Fruit fly (Drosophila melanogaster) whole organism, embryonic: ENCODE data around the gene Ilp5.

Experiments
- Asciz ChIP-seq: fragments of 200-800 bp; sonication (Bioruptor generic); optimal IDR thresholded peaks from 2 replicates; lab custom pipeline; 2017; ENCODE audit warnings: missing biosample characterization, mild to moderate bottlenecking, missing genetic modification characterization, missing genetic modification reagents
- Atf3 ChIP-seq: fragments of 200-800 bp; sonication (Bioruptor generic); optimal IDR thresholded peaks from 3 replicates; lab custom pipeline; 2016; ENCODE audit warnings: missing biosample characterization, missing genetic modification characterization
- CG10147 ChIP-seq: fragments of 200-800 bp; sonication (Bioruptor generic); optimal IDR thresholded peaks from 2 replicates; lab custom pipeline; 2019; ENCODE audit warnings: missing biosample characterization, mild to moderate bottlenecking, missing genetic modification characterization, moderate library complexity
- CG10209 ChIP-seq: fragments of 200-800 bp; sonication (Bioruptor generic); optimal IDR thresholded peaks from 3 replicates; lab custom pipeline; 2017; ENCODE audit warnings: missing biosample characterization, mild to moderate bottlenecking, missing genetic modification characterization, missing genetic modification reagents
- CG10274 ChIP-seq: fragments of 200-800 bp; sonication (Bioruptor generic); optimal IDR thresholded peaks from 3 replicates; lab custom pipeline; 2017; ENCODE audit warnings: missing biosample characterization, mild to moderate bottlenecking, missing genetic modification characterization
- CG10431 ChIP-seq: fragments of 200-800 bp; sonication (Bioruptor generic); optimal IDR thresholded peaks from 3 replicates; lab custom pipeline; 2018; ENCODE audit warnings: missing biosample characterization, mild to moderate bottlenecking, missing genetic modification characterization
- CG12769 ChIP-seq: fragments of 200-800 bp; sonication (Bioruptor generic); optimal IDR thresholded peaks from 2 replicates; lab custom pipeline; 2019; ENCODE audit warnings: missing biosample characterization, mild to moderate bottlenecking, missing genetic modification characterization, moderate library complexity
- CG17361 ChIP-seq: fragments of 200-800 bp; sonication (Bioruptor generic); IDR thresholded peaks from 3 replicates; pipeline ENCODE4 v1.3.6; 2022; ENCODE audit warnings: missing biosample characterization, missing genetic modification characterization
- CG18619 ChIP-seq: fragments of 200-800 bp; sonication (Bioruptor generic); optimal IDR thresholded peaks from 3 replicates; lab custom pipeline; 2017; ENCODE audit warnings: missing biosample characterization, mild to moderate bottlenecking, missing genetic modification characterization
- CG3163 ChIP-seq: fragments of 200-800 bp; sonication (Bioruptor generic); optimal IDR thresholded peaks from 3 replicates; lab custom pipeline; 2016; ENCODE audit warnings: missing biosample characterization, missing genetic modification characterization
- CG32532 ChIP-seq: fragments of 200-800 bp; sonication (Bioruptor generic); IDR thresholded peaks from 2 replicates; pipeline ENCODE4 v1.3.6; 2022; ENCODE audit warnings: missing biosample characterization, missing genetic modification characterization
- CG4707 ChIP-seq: fragments of 200-800 bp; sonication (Bioruptor generic); optimal IDR thresholded peaks from 2 replicates; lab custom pipeline; 2018; ENCODE audit warnings: missing biosample characterization, mild to moderate bottlenecking, missing genetic modification characterization, moderate library complexity
- CG6654 ChIP-seq: fragments of 200-800 bp; sonication (Bioruptor generic); optimal IDR thresholded peaks from 2 replicates; lab custom pipeline; 2017; ENCODE audit warnings: missing biosample characterization, mild to moderate bottlenecking, missing genetic modification characterization
- CG6813 ChIP-seq: fragments of 200-800 bp; sonication (Bioruptor generic); optimal IDR thresholded peaks from 2 replicates; lab custom pipeline; 2017; ENCODE audit warnings: missing biosample characterization, missing genetic modification characterization, mild to moderate bottlenecking, moderate library complexity, missing genetic modification reagents
- CG7556 ChIP-seq: fragments of 200-800 bp; sonication (Bioruptor generic); optimal IDR thresholded peaks from 2 replicates; lab custom pipeline; 2017; ENCODE audit warnings: missing biosample characterization, mild to moderate bottlenecking, missing genetic modification characterization
- CG8765 ChIP-seq: fragments of 200-800 bp; sonication (Bioruptor generic); IDR thresholded peaks from 2 replicates; pipeline ENCODE4 v1.3.6; 2022; ENCODE audit warnings: missing biosample characterization, missing genetic modification characterization
- Doc2 ChIP-seq: fragments of 200-800 bp; sonication (Bioruptor generic); IDR thresholded peaks from 2 replicates; pipeline ENCODE4 v1.3.6; 2022; ENCODE audit warnings: missing biosample characterization, missing genetic modification characterization
- Dref ChIP-seq: fragments of 200-800 bp; sonication (Bioruptor generic); IDR thresholded peaks from 2 replicates; pipeline ENCODE4 v1.3.6; 2022; ENCODE audit warnings: missing biosample characterization, missing genetic modification characterization
- Elba2 ChIP-seq: fragments of 200-800 bp; sonication (Bioruptor generic); optimal IDR thresholded peaks from 3 replicates; lab custom pipeline; 2016; ENCODE audit warnings: missing biosample characterization, missing genetic modification characterization
- Gsc ChIP-seq: fragments of 200-800 bp; sonication (Bioruptor generic); IDR thresholded peaks from 2 replicates; pipeline ENCODE4 v1.3.6; 2022; ENCODE audit warnings: missing biosample characterization, missing genetic modification characterization
- HLH3B ChIP-seq: fragments of 200-800 bp; sonication (Bioruptor generic); IDR thresholded peaks from 2 replicates; pipeline ENCODE4 v1.3.6; 2022; ENCODE audit warnings: missing biosample characterization, missing genetic modification characterization
- HLH4C ChIP-seq: fragments of 200-800 bp; sonication (Bioruptor generic); IDR thresholded peaks from 3 replicates; pipeline ENCODE4 v1.3.6; 2022; ENCODE audit warnings: missing biosample characterization, missing genetic modification characterization; ENCODE audit not compliant: partially characterized antibody
- Med ChIP-seq: fragments of 200-800 bp; sonication (Bioruptor generic); peaks from one replicate; lab custom pipeline; 2016; ENCODE audit warnings: missing biosample characterization, missing genetic modification characterization, mild to moderate bottlenecking, inconsistent platforms, moderate library complexity
- NFAT ChIP-seq: fragments of 200-800 bp; sonication (Bioruptor generic); IDR thresholded peaks from 2 replicates; pipeline ENCODE4 v1.3.6; 2022; ENCODE audit warnings: missing biosample characterization, missing genetic modification characterization
- Sox100B ChIP-seq: fragments of 200-800 bp; sonication (Bioruptor generic); optimal IDR thresholded peaks from 3 replicates; lab custom pipeline; 2018; ENCODE audit warnings: missing biosample characterization, mild to moderate bottlenecking, missing genetic modification characterization
- Trl ChIP-seq, 3 experiments: fragments of >200 bp in 2 of 3; fragments of 200-800 bp in 1 of 3; sonication (Bioruptor generic) in 1 of 3; optimal IDR thresholded peaks; 2 replicates in 1 of 3; 3 replicates in 2 of 3; lab custom pipeline; 2016 to 2017; ENCODE audit warnings: missing biosample characterization in 1 of 3, missing genetic modification characterization in 1 of 3
- Xbp1 ChIP-seq: fragments of 200-800 bp; sonication (Bioruptor generic); optimal IDR thresholded peaks from 3 replicates; lab custom pipeline; 2016; ENCODE audit warnings: missing biosample characterization, mild to moderate bottlenecking, missing genetic modification characterization
- YL-1 ChIP-seq: fragments of 200-800 bp; sonication (Bioruptor generic); optimal IDR thresholded peaks from 3 replicates; lab custom pipeline; 2017; ENCODE audit warnings: missing biosample characterization, mild to moderate bottlenecking, missing genetic modification characterization
- aop ChIP-seq: fragments of 200-800 bp; sonication (Bioruptor generic); IDR thresholded peaks from 2 replicates; pipeline ENCODE4 v1.3.6; 2022; ENCODE audit warnings: missing biosample characterization, missing genetic modification characterization
- cg ChIP-seq: fragments of 200-800 bp; sonication (Bioruptor generic); optimal IDR thresholded peaks from 3 replicates; lab custom pipeline; 2019; ENCODE audit warnings: missing biosample characterization, mild to moderate bottlenecking, missing genetic modification characterization, moderate library complexity
- fd96Cb ChIP-seq: fragments of 200-800 bp; sonication (Bioruptor generic); optimal IDR thresholded peaks from 2 replicates; lab custom pipeline; 2018; ENCODE audit warnings: missing biosample characterization, mild to moderate bottlenecking, missing genetic modification characterization, moderate library complexity
- fru ChIP-seq: fragments of >200 bp; optimal IDR thresholded peaks from 2 replicates; lab custom pipeline; 2017
- gro ChIP-seq: fragments of 200-800 bp; sonication (Bioruptor generic); optimal IDR thresholded peaks from 2 replicates; lab custom pipeline; 2016; ENCODE audit warnings: missing biosample characterization, missing genetic modification characterization
- hb ChIP-seq: fragments of 200-800 bp; sonication (Bioruptor generic); IDR thresholded peaks from 3 replicates; pipeline ENCODE4 v1.3.6; 2022; ENCODE audit warnings: missing biosample characterization, missing genetic modification characterization; ENCODE audit not compliant: partially characterized antibody
- kni ChIP-seq: fragments of 200-800 bp; sonication (Bioruptor generic); optimal IDR thresholded peaks from 3 replicates; lab custom pipeline; 2017; ENCODE audit warnings: mild to moderate bottlenecking, missing biosample characterization, missing genetic modification reagents, missing genetic modification characterization
- lab ChIP-seq: fragments of 200-800 bp; sonication (Bioruptor generic); optimal IDR thresholded peaks from 3 replicates; lab custom pipeline; 2017; ENCODE audit warnings: missing biosample characterization, missing genetic modification characterization, mild to moderate bottlenecking, moderate library complexity, missing genetic modification reagents
- org-1 ChIP-seq: fragments of 200-800 bp; sonication (Bioruptor generic); optimal IDR thresholded peaks from 2 replicates; lab custom pipeline; 2017; ENCODE audit warnings: missing biosample characterization, missing genetic modification characterization
- p53 ChIP-seq: fragments of 200-800 bp; sonication (Bioruptor generic); optimal IDR thresholded peaks from 2 replicates; lab custom pipeline; 2016; ENCODE audit warnings: missing biosample characterization, missing genetic modification characterization
- pros ChIP-seq: fragments of 200-800 bp; sonication (Bioruptor generic); optimal IDR thresholded peaks from 3 replicates; lab custom pipeline; 2019; ENCODE audit warnings: missing biosample characterization, mild to moderate bottlenecking, missing genetic modification characterization, moderate library complexity
- psq ChIP-seq: fragments of 200-800 bp; sonication (Bioruptor generic); optimal IDR thresholded peaks from 2 replicates; lab custom pipeline; 2017; ENCODE audit warnings: missing biosample characterization, missing genetic modification characterization
- pum ChIP-seq: fragments of 200-800 bp; sonication (Bioruptor generic); optimal IDR thresholded peaks from 2 replicates; lab custom pipeline; 2016; ENCODE audit warnings: missing biosample characterization, missing genetic modification characterization
- ranshi ChIP-seq: fragments of 200-800 bp; sonication (Bioruptor generic); IDR thresholded peaks from 2 replicates; pipeline ENCODE4 v1.3.6; 2022; ENCODE audit warnings: missing biosample characterization, missing genetic modification characterization
- sens ChIP-seq: fragments of 200-800 bp; sonication (Bioruptor generic); peaks from one replicate; lab custom pipeline; 2016; ENCODE audit warnings: missing biosample characterization, missing genetic modification characterization
- sens-2 ChIP-seq: fragments of 200-800 bp; sonication (Bioruptor generic); IDR thresholded peaks from 2 replicates; pipeline ENCODE4 v1.3.6; 2022; ENCODE audit warnings: missing biosample characterization, missing genetic modification characterization
- sug ChIP-seq: fragments of 200-800 bp; optimal IDR thresholded peaks from 2 replicates; lab custom pipeline; 2019; ENCODE audit warnings: missing biosample characterization, mild to moderate bottlenecking, missing genetic modification characterization, moderate library complexity
- toy ChIP-seq: fragments of 200-800 bp; sonication (Bioruptor generic); IDR thresholded peaks from 2 replicates; pipeline ENCODE4 v1.3.6; 2022; ENCODE audit warnings: missing biosample characterization, missing genetic modification characterization
- twi ChIP-seq: fragments of 200-800 bp; optimal IDR thresholded peaks from 2 replicates; lab custom pipeline; 2019; ENCODE audit warnings: missing biosample characterization, mild to moderate bottlenecking, missing genetic modification characterization, moderate library complexity
- tx ChIP-seq: fragments of 200-800 bp; sonication (Bioruptor generic); optimal IDR thresholded peaks from 2 replicates; lab custom pipeline; 2016; ENCODE audit warnings: missing biosample characterization, missing genetic modification characterization
- unc-4 ChIP-seq: fragments of 200-800 bp; sonication (Bioruptor generic); IDR thresholded peaks from 2 replicates; pipeline ENCODE4 v1.3.6; 2022; ENCODE audit warnings: missing biosample characterization, missing genetic modification characterization; ENCODE audit not compliant: partially characterized antibody
- vfl ChIP-seq: fragments of 200-800 bp; sonication (Bioruptor generic); optimal IDR thresholded peaks from 2 replicates; lab custom pipeline; 2016; ENCODE audit warnings: missing biosample characterization, missing genetic modification characterization
- vnd ChIP-seq: fragments of 200-800 bp; sonication (Bioruptor generic); IDR thresholded peaks from 3 replicates; pipeline ENCODE4 v1.3.6; 2022; ENCODE audit warnings: missing biosample characterization, missing genetic modification characterization; ENCODE audit not compliant: partially characterized antibody

The Ilp5 gene

DNA sequence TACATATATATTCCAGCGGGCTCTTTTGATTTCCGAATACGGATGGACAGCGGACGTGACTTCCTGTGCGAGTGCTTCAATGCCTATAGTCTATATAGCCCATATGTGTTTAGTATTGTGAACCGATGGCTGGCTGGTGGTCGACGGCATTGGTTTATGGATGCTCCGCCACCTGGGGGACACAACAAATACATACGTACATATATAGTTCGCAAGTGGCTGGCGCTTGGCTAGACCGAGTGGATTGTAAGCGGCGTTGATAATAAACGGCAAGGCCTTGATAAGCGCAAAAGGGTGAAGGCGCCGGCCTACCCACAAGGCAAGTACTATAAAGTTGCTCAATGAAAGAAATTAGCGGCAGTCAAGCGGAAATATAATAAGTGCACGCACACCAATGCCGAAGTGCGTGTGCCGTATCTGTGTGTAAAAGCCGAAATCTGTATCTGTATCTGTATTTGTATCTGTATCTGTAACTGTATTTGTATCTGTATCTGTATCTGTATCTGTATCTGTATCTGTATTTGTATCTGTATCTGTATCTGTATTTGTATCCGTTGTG is 22.4 kb upstream of the Ilp5 start (continued):
- TF ChIP-seq HLH4C (GFP tag; lab: Robert Waterston, UW) (no peak), aop (no peak), CG10431 (no peak), kni (GFP tag; lab: Kevin White, UChicago) (peak; percentile 11), Trl (optimal IDR thresholded peaks at IDR 0.05; lab: Kevin White, UChicago) (no peak), Trl (GFP tag; optimal IDR thresholded peaks at IDR 0.05; lab: Kevin White, UChicago) (no peak), CG32532 (GFP tag; lab: Robert Waterston, UW) (no peak), CG4707 (GFP tag; lab: Kevin White, UChicago) (no peak), psq (GFP tag; lab: Kevin White, UChicago) (no peak), CG10147 (GFP tag; lab: Kevin White, UChicago) (no peak), Atf3 (GFP tag; lab: Kevin White, UChicago) (no peak), CG8765 (GFP tag; lab: Robert Waterston, UW) (no peak), pros (no peak), Dref (GFP tag; lab: Robert Waterston, UW) (no peak), Elba2 (GFP tag; lab: Kevin White, UChicago) (no peak), unc-4 (GFP tag; lab: Robert Waterston, UW) (no peak), CG12769 (tag; lab: Kevin White, UChicago) (no peak), NFAT (GFP tag; lab: Robert Waterston, UW) (no peak), cg (GFP tag; lab: Kevin White, UChicago) (peak; percentile 58), Doc2 (no peak), ranshi (GFP tag; lab: Robert Waterston, UW) (no peak), CG6654 (GFP tag; lab: Kevin White, UChicago) (no peak), pum (GFP tag; lab: Kevin White, UChicago) (no peak), CG17361 (GFP tag; lab: Robert Waterston, UW) (no peak), CG6813 (GFP tag; lab: Kevin White, UChicago) (no peak), Sox100B (GFP tag; lab: Kevin White, UChicago) (no peak), CG3163 (GFP tag; lab: Kevin White, UChicago) (no peak), Med (GFP tag; lab: Kevin White, UChicago) (peak; percentile 59), sug (tag; lab: Kevin White, UChicago) (peak; percentile 93), CG7556 (no peak), sens-2 (GFP tag; lab: Robert Waterston, UW) (no peak), Xbp1 (no peak), vnd (GFP tag; lab: Robert Waterston, UW) (no peak), org-1 (GFP tag; lab: Kevin White, UChicago) (no peak), vfl (GFP tag; lab: Kevin White, UChicago) (no peak), CG10274 (no peak), hb (GFP tag; lab: Robert Waterston, UW) (no peak), HLH3B (GFP tag; lab: Robert Waterston, UW) (no peak), Asciz (GFP tag; lab: Kevin White, UChicago) (no peak), YL-1 (GFP tag; lab: Kevin White, UChicago) (no peak), twi (tag; lab: Kevin White, UChicago) (peak; percentile 31), sens (peak; percentile 16), Gsc (GFP tag; lab: Robert Waterston, UW) (no peak), toy (no peak), CG18619 (GFP tag; lab: Kevin White, UChicago) (no peak), fru (no peak), CG10209 (GFP tag; lab: Kevin White, UChicago) (no peak), lab (GFP tag; lab: Kevin White, UChicago) (no peak), gro (no peak), tx (GFP tag; lab: Kevin White, UChicago) (no peak), fd96Cb (no peak), p53 (GFP tag; lab: Kevin White, UChicago) (no peak)
